Worm (Caenorhabditis elegans): Measurements from ENCODE around the gene R193.1.

Gene R193.1

ce11 chrX:1154648-1155047 is at the start of gene R193.1:
Gene R193.1, plus strand, starts transcription at chrX:1154948.
- TF ChIP-seq flt-1 (GFP tag; IDR thresholded peaks at IDR 0.05) (no peak), ceh-13 (GFP tag; optimal IDR thresholded peaks at IDR 0.05) (no peak), hmg-4 (GFP tag; optimal IDR thresholded peaks at IDR 0.05) (no peak), aly-1 (tag; optimal IDR thresholded peaks at IDR 0.05) (no peak), F13C5.2 (tag; optimal IDR thresholded peaks at IDR 0.05) (no peak), tbx-37 (GFP tag; conservative IDR thresholded peaks at IDR 0.05) (no peak), hnd-1 (tag; optimal IDR thresholded peaks at IDR 0.05) (no peak), ama-1 (optimal IDR thresholded peaks at IDR 0.05) (no peak), hmbx-1 (tag; optimal IDR thresholded peaks at IDR 0.05) (no peak), scrt-1 (GFP tag; IDR thresholded peaks at IDR 0.05) (no peak), ceh-36 (tag; optimal IDR thresholded peaks at IDR 0.05) (no peak), ets-7 (tag; optimal IDR thresholded peaks at IDR 0.05) (no peak), sea-1 (GFP tag; conservative IDR thresholded peaks at IDR 0.05) (no peak), pes-1 (GFP tag; IDR thresholded peaks at IDR 0.05) (no peak), tra-4 (tag; optimal IDR thresholded peaks at IDR 0.05) (no peak), B0310.2 (tag; optimal IDR thresholded peaks at IDR 0.05) (no peak)

DNA sequence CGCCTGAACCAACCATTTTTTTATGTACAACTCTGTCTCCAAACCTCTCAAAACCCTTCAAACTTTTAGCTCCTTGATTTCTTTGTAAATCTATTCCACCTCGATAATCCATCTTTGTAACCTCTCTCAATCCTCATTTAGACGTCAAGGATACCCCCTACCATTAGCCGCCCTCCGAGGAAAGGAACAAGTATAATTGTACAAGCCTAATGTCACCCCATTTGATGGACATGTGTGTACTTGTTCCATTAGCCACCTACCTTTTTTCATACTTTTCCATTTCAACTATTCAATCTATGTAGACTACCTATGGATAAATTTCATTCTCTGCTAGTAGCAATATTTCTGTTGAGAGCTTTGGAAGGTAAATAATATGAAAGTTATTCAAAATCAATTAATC is 47.0 kb upstream of the R193.1 start, which contains the start of gene C05D9.4:
C05D9.4 (plus strand) TSS at position 301 of the 400 bp plus-strand sequence.
- TF ChIP-seq ceh-36 (tag; optimal IDR thresholded peaks at IDR 0.05) (no peak), scrt-1 (GFP tag; IDR thresholded peaks at IDR 0.05) (no peak), B0310.2 (tag; optimal IDR thresholded peaks at IDR 0.05) (no peak), hmbx-1 (tag; optimal IDR thresholded peaks at IDR 0.05) (no peak), pes-1 (GFP tag; IDR thresholded peaks at IDR 0.05) (no peak), tra-4 (tag; optimal IDR thresholded peaks at IDR 0.05) (no peak), ets-7 (tag; optimal IDR thresholded peaks at IDR 0.05) (no peak), hnd-1 (tag; optimal IDR thresholded peaks at IDR 0.05) (no peak), hmg-4 (GFP tag; optimal IDR thresholded peaks at IDR 0.05) (no peak), tbx-11 (GFP tag; IDR thresholded peaks at IDR 0.05) (no peak), F13C5.2 (tag; optimal IDR thresholded peaks at IDR 0.05) (no peak), sea-1 (GFP tag; conservative IDR thresholded peaks at IDR 0.05) (no peak), ceh-13 (GFP tag; optimal IDR thresholded peaks at IDR 0.05) (no peak), tbx-37 (GFP tag; conservative IDR thresholded peaks at IDR 0.05) (no peak), aly-1 (tag; optimal IDR thresholded peaks at IDR 0.05) (no peak), flt-1 (GFP tag; IDR thresholded peaks at IDR 0.05) (no peak), ama-1 (optimal IDR thresholded peaks at IDR 0.05) (no peak)

ce11 chrX:1108874-1109273 is 45.9 kb upstream of the R193.1 start:
- TF ChIP-seq tra-4 (tag; optimal IDR thresholded peaks at IDR 0.05) (no peak), tbx-11 (GFP tag; IDR thresholded peaks at IDR 0.05) (no peak), B0310.2 (tag; optimal IDR thresholded peaks at IDR 0.05) (no peak), ceh-13 (GFP tag; optimal IDR thresholded peaks at IDR 0.05) (no peak), sea-1 (GFP tag; conservative IDR thresholded peaks at IDR 0.05) (no peak), flt-1 (GFP tag; IDR thresholded peaks at IDR 0.05) (no peak), pes-1 (GFP tag; IDR thresholded peaks at IDR 0.05) (no peak), hmbx-1 (tag; optimal IDR thresholded peaks at IDR 0.05) (no peak), tbx-37 (GFP tag; conservative IDR thresholded peaks at IDR 0.05) (no peak), aly-1 (tag; optimal IDR thresholded peaks at IDR 0.05) (no peak), scrt-1 (GFP tag; IDR thresholded peaks at IDR 0.05) (no peak), hnd-1 (tag; optimal IDR thresholded peaks at IDR 0.05) (no peak), ama-1 (optimal IDR thresholded peaks at IDR 0.05) (no peak), ceh-36 (tag; optimal IDR thresholded peaks at IDR 0.05) (no peak), hmg-4 (GFP tag; optimal IDR thresholded peaks at IDR 0.05) (no peak)

DNA sequence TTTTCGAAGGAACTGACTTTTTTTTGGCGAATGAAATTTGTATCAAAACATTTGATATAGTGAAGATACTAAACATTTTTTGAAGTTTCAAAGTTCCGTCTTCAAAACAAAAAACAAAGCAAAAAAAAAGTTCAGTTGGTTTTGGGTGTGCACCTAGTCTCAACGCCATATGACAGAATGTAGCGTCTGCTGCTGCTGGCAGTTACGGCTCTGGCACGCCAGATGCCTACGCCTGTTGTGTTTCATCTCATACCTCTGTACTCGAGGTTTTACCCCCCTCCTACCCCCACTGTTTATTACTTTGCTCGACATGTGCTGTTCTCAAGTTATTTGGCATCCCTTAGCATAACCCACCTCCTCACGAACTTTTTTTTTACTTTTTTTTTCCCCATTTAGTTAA is 44.0 kb upstream of the R193.1 start:
- no peak for TF ChIP-seq ceh-13 (GFP tag; optimal IDR thresholded peaks at IDR 0.05)
- TF ChIP-seq flt-1 (GFP tag; IDR thresholded peaks at IDR 0.05) = no peak
- no peak for TF ChIP-seq ceh-36 (tag; optimal IDR thresholded peaks at IDR 0.05)
- TF ChIP-seq hmbx-1 (tag; optimal IDR thresholded peaks at IDR 0.05) = no peak
- TF ChIP-seq tbx-37 (GFP tag; conservative IDR thresholded peaks at IDR 0.05) = no peak
- TF ChIP-seq scrt-1 (GFP tag; IDR thresholded peaks at IDR 0.05) = no peak
- TF ChIP-seq ama-1 (optimal IDR thresholded peaks at IDR 0.05) = no peak

ce11 chrX:1111603-1112002 is 43.1 kb upstream of the R193.1 start, which contains the start of gene C05D9.3:
Gene C05D9.3, plus strand, starts transcription at chrX:1111903.
- TF ChIP-seq scrt-1 (GFP tag; IDR thresholded peaks at IDR 0.05) = no peak
- no peak for TF ChIP-seq hmbx-1 (tag; optimal IDR thresholded peaks at IDR 0.05)
- no peak for TF ChIP-seq F13C5.2 (tag; optimal IDR thresholded peaks at IDR 0.05)
- TF ChIP-seq tra-4 (tag; optimal IDR thresholded peaks at IDR 0.05) = no peak
- TF ChIP-seq ceh-13 (GFP tag; optimal IDR thresholded peaks at IDR 0.05) = no peak
- TF ChIP-seq ets-7 (tag; optimal IDR thresholded peaks at IDR 0.05) = no peak
- no peak for TF ChIP-seq pes-1 (GFP tag; IDR thresholded peaks at IDR 0.05)
- no peak for TF ChIP-seq tbx-37 (GFP tag; conservative IDR thresholded peaks at IDR 0.05)
- no peak for TF ChIP-seq sea-1 (GFP tag; conservative IDR thresholded peaks at IDR 0.05)

- no peak for TF ChIP-seq ceh-36 (tag; optimal IDR thresholded peaks at IDR 0.05)
- no peak for TF ChIP-seq hmbx-1 (tag; optimal IDR thresholded peaks at IDR 0.05)
- TF ChIP-seq pes-1 (GFP tag; IDR thresholded peaks at IDR 0.05) = no peak
- no peak for TF ChIP-seq hmg-4 (GFP tag; optimal IDR thresholded peaks at IDR 0.05)
- no peak for TF ChIP-seq ets-7 (tag; optimal IDR thresholded peaks at IDR 0.05)
- no peak for TF ChIP-seq ceh-13 (GFP tag; optimal IDR thresholded peaks at IDR 0.05)
- no peak for TF ChIP-seq sea-1 (GFP tag; conservative IDR thresholded peaks at IDR 0.05)
- TF ChIP-seq scrt-1 (GFP tag; IDR thresholded peaks at IDR 0.05) = no peak
- TF ChIP-seq aly-1 (tag; optimal IDR thresholded peaks at IDR 0.05) = no peak
- TF ChIP-seq tra-4 (tag; optimal IDR thresholded peaks at IDR 0.05) = no peak
- no peak for TF ChIP-seq B0310.2 (tag; optimal IDR thresholded peaks at IDR 0.05)
- no peak for TF ChIP-seq ama-1 (optimal IDR thresholded peaks at IDR 0.05)
- TF ChIP-seq flt-1 (GFP tag; IDR thresholded peaks at IDR 0.05) = no peak
- no peak for TF ChIP-seq F13C5.2 (tag; optimal IDR thresholded peaks at IDR 0.05)
- TF ChIP-seq tbx-37 (GFP tag; conservative IDR thresholded peaks at IDR 0.05) = no peak
- no peak for TF ChIP-seq hnd-1 (tag; optimal IDR thresholded peaks at IDR 0.05)
- TF ChIP-seq tbx-11 (GFP tag; IDR thresholded peaks at IDR 0.05) = no peak
Measured at ce11 chrX:1115207-1115606, 39.5 kb upstream of the R193.1 start.

DNA sequence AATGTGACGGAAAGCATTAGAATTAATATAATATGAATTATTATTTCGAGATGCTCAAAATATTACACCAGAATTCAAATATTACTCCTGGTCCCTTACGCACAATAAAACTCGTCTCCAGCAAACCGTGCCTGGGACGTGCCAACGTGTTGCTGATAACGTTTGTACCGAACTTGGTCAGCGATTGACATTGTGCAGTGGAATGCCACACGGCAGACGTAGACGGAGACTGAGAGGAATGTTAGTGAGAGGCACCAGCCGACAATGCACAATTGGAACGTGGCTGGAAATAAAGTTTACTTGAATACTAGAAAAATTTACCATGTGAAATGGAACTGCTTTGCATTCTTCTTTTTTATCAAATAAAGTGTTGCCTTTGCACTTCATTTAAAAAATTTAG is 37.5 kb upstream of the R193.1 start:
- no peak for TF ChIP-seq tbx-11 (GFP tag; IDR thresholded peaks at IDR 0.05)
- no peak for TF ChIP-seq scrt-1 (GFP tag; IDR thresholded peaks at IDR 0.05)
- TF ChIP-seq ceh-13 (GFP tag; optimal IDR thresholded peaks at IDR 0.05) = no peak
- no peak for TF ChIP-seq hmbx-1 (tag; optimal IDR thresholded peaks at IDR 0.05)

All from whole organism, early embryonic.